Fruit fly (Drosophila melanogaster) whole organism: ENCODE results near the gene CG34256.

Experiments used
- CG8478 ChIP-seq: fragments of >200 bp; optimal IDR thresholded peaks from 2 replicates; lab custom pipeline; 2018; ENCODE audit warnings: inconsistent platforms
- EcR ChIP-seq, 2 experiments: fragments of >200 bp; optimal IDR thresholded peaks; 2 replicates each; lab custom pipeline; 2017; ENCODE audit warnings: missing biosample characterization in 2 of 2, missing genetic modification characterization in 2 of 2, missing genetic modification reagents in 2 of 2
- usp ChIP-seq: fragments of >200 bp; optimal IDR thresholded peaks from 2 replicates; lab custom pipeline; 2017; ENCODE audit warnings: missing biosample characterization, missing genetic modification characterization, mixed read lengths

dm6 chr3L:19016805-19017161 lies 27.2 kb upstream of the CG34256 start:
- TF ChIP-seq EcR (GFP tag; optimal IDR thresholded peaks at IDR 0.05; lab: Kevin White, UChicago): no peak
- TF ChIP-seq usp (GFP tag; lab: Kevin White, UChicago): no peak
- no peak for TF ChIP-seq CG8478 (lab: Kevin White, UChicago)
